Fruit fly (Drosophila melanogaster) whole organism, embryonic: ENCODE data around the gene CG32645.
A peak's percentile ranks its signal among the peaks of the same experiment; 100 is the strongest.

Source experiments
- CG10366 ChIP-seq: fragments of 200-800 bp; sonication (Bioruptor generic); IDR thresholded peaks from 2 replicates; pipeline ENCODE4 v1.3.6; 2022; ENCODE audit warnings: missing biosample characterization, missing genetic modification characterization
- CG15073 ChIP-seq: fragments of 200-800 bp; sonication (Bioruptor generic); optimal IDR thresholded peaks from 2 replicates; lab custom pipeline; 2016; ENCODE audit warnings: missing biosample characterization, missing genetic modification characterization
- CG15696 ChIP-seq: fragments of 200-800 bp; sonication (Bioruptor generic); optimal IDR thresholded peaks from 2 replicates; lab custom pipeline; 2019; ENCODE audit warnings: missing biosample characterization, mild to moderate bottlenecking, missing genetic modification characterization, moderate library complexity
- CG17361 ChIP-seq: fragments of 200-800 bp; sonication (Bioruptor generic); IDR thresholded peaks from 3 replicates; pipeline ENCODE4 v1.3.6; 2022; ENCODE audit warnings: missing biosample characterization, missing genetic modification characterization
- CG17829 ChIP-seq: fragments of 200-800 bp; optimal IDR thresholded peaks from 2 replicates; lab custom pipeline; 2019; ENCODE audit warnings: missing biosample characterization, mild to moderate bottlenecking, missing genetic modification characterization, moderate library complexity
- CG18262 ChIP-seq: fragments of 200-800 bp; optimal IDR thresholded peaks from 3 replicates; lab custom pipeline; 2019; ENCODE audit warnings: missing biosample characterization, mild to moderate bottlenecking, missing genetic modification characterization, moderate library complexity
- CG30403 ChIP-seq: fragments of 200-800 bp; sonication (Bioruptor generic); optimal IDR thresholded peaks from 3 replicates; lab custom pipeline; 2016; ENCODE audit warnings: missing biosample characterization, missing genetic modification characterization
- CG32767 ChIP-seq: fragments of 200-800 bp; sonication (Bioruptor generic); IDR thresholded peaks from 2 replicates; pipeline ENCODE4 v1.3.6; 2022; ENCODE audit warnings: missing biosample characterization, missing genetic modification characterization
- CG34376 ChIP-seq: fragments of 200-800 bp; sonication (Bioruptor generic); optimal IDR thresholded peaks from 2 replicates; lab custom pipeline; 2018; ENCODE audit warnings: missing biosample characterization, mild to moderate bottlenecking, missing genetic modification characterization
- CG3838 ChIP-seq: fragments of 200-800 bp; sonication (Bioruptor generic); optimal IDR thresholded peaks from 3 replicates; lab custom pipeline; 2016; ENCODE audit warnings: missing biosample characterization, missing genetic modification characterization
- CG3847 ChIP-seq: fragments of 200-800 bp; sonication (Bioruptor generic); IDR thresholded peaks from 2 replicates; pipeline ENCODE4 v1.3.6; 2022; ENCODE audit warnings: missing biosample characterization, missing genetic modification characterization
- CG4617 ChIP-seq: fragments of 200-800 bp; sonication (Bioruptor generic); optimal IDR thresholded peaks from 3 replicates; lab custom pipeline; 2016; ENCODE audit warnings: missing biosample characterization, missing genetic modification characterization, borderline replicate concordance
- CG6689 ChIP-seq: fragments of 200-800 bp; sonication (Bioruptor generic); IDR thresholded peaks from 2 replicates; pipeline ENCODE4 v1.3.6; 2022; ENCODE audit warnings: missing biosample characterization, missing genetic modification characterization
- CG7271 ChIP-seq: fragments of 200-800 bp; sonication (Bioruptor generic); optimal IDR thresholded peaks from 2 replicates; lab custom pipeline; 2018; ENCODE audit warnings: missing biosample characterization, mild to moderate bottlenecking, missing genetic modification characterization, moderate library complexity
- CG7357 ChIP-seq: fragments of 200-800 bp; sonication (Bioruptor generic); IDR thresholded peaks from 3 replicates; pipeline ENCODE4 v1.3.6; 2022; ENCODE audit warnings: missing biosample characterization, missing genetic modification characterization
- CG8388 ChIP-seq: fragments of 200-800 bp; sonication (Bioruptor generic); optimal IDR thresholded peaks from 2 replicates; lab custom pipeline; 2019; ENCODE audit warnings: missing biosample characterization, mild to moderate bottlenecking, missing genetic modification characterization, moderate library complexity
- Camta ChIP-seq: fragments of 200-800 bp; sonication (Bioruptor generic); optimal IDR thresholded peaks from 2 replicates; lab custom pipeline; 2016; ENCODE audit warnings: missing biosample characterization, missing genetic modification characterization
- Chrac-16 ChIP-seq: fragments of 200-800 bp; sonication (Bioruptor generic); optimal IDR thresholded peaks from 3 replicates; lab custom pipeline; 2016; ENCODE audit warnings: missing biosample characterization, missing genetic modification characterization
- D ChIP-seq, 2 experiments: fragments of 200-800 bp in 1 of 2; fragments of >200 bp in 1 of 2; sonication (Bioruptor generic) in 1 of 2; optimal IDR thresholded peaks; 2 replicates in 1 of 2; 3 replicates in 1 of 2; lab custom pipeline; 2017; ENCODE audit warnings: mild to moderate bottlenecking in 1 of 2, missing biosample characterization in 1 of 2, missing genetic modification characterization in 1 of 2, missing genetic modification reagents in 1 of 2
- HLH3B ChIP-seq: fragments of 200-800 bp; sonication (Bioruptor generic); IDR thresholded peaks from 2 replicates; pipeline ENCODE4 v1.3.6; 2022; ENCODE audit warnings: missing biosample characterization, missing genetic modification characterization
- Lim3 ChIP-seq: fragments of 200-800 bp; sonication (Bioruptor generic); IDR thresholded peaks from 2 replicates; pipeline ENCODE4 v1.3.6; 2022; ENCODE audit warnings: missing biosample characterization, missing genetic modification characterization
- Optix ChIP-seq: fragments of 200-800 bp; sonication (Bioruptor generic); IDR thresholded peaks from 3 replicates; pipeline ENCODE4 v1.3.6; 2022; ENCODE audit warnings: missing biosample characterization, missing genetic modification characterization
- Scr ChIP-seq: fragments of 200-800 bp; sonication (Bioruptor generic); IDR thresholded peaks from 2 replicates; pipeline ENCODE4 v1.3.6; 2022; ENCODE audit warnings: missing biosample characterization, missing genetic modification characterization; ENCODE audit not compliant: partially characterized antibody
- Sin3A ChIP-seq: fragments of >200 bp; optimal IDR thresholded peaks from 2 replicates; lab custom pipeline; 2018
- Six4 ChIP-seq: fragments of 200-800 bp; sonication (Bioruptor generic); optimal IDR thresholded peaks from 2 replicates; lab custom pipeline; 2016; ENCODE audit warnings: missing biosample characterization, missing genetic modification characterization
- TFAM ChIP-seq: fragments of 200-800 bp; sonication (Bioruptor generic); optimal IDR thresholded peaks from 2 replicates; lab custom pipeline; 2017; ENCODE audit warnings: missing biosample characterization, missing genetic modification characterization, inconsistent platforms
- Trl ChIP-seq, 3 experiments: fragments of >200 bp in 2 of 3; fragments of 200-800 bp in 1 of 3; sonication (Bioruptor generic) in 1 of 3; optimal IDR thresholded peaks; 2 replicates in 1 of 3; 3 replicates in 2 of 3; lab custom pipeline; 2016 to 2017; ENCODE audit warnings: missing biosample characterization in 1 of 3, missing genetic modification characterization in 1 of 3
- ap ChIP-seq: fragments of 200-800 bp; sonication (Bioruptor generic); IDR thresholded peaks from 2 replicates; pipeline ENCODE4 v1.3.6; 2022; ENCODE audit warnings: missing biosample characterization, missing genetic modification characterization
- danr ChIP-seq: fragments of 200-800 bp; sonication (Bioruptor generic); IDR thresholded peaks from 2 replicates; pipeline ENCODE4 v1.3.6; 2022; ENCODE audit warnings: missing biosample characterization, missing genetic modification characterization
- dmrt11E ChIP-seq: fragments of 200-800 bp; sonication (Bioruptor generic); optimal IDR thresholded peaks from 3 replicates; lab custom pipeline; 2018; ENCODE audit warnings: missing biosample characterization, mild to moderate bottlenecking, missing genetic modification characterization, moderate library complexity
- dmrt99B ChIP-seq: fragments of 200-800 bp; sonication (Bioruptor generic); optimal IDR thresholded peaks from 2 replicates; lab custom pipeline; 2018; ENCODE audit warnings: missing biosample characterization, mild to moderate bottlenecking, missing genetic modification characterization, moderate library complexity
- gcm2 ChIP-seq: fragments of 200-800 bp; sonication (Bioruptor generic); optimal IDR thresholded peaks from 2 replicates; lab custom pipeline; 2016; ENCODE audit warnings: missing biosample characterization, missing genetic modification characterization
- grn ChIP-seq: fragments of 200-800 bp; sonication (Bioruptor generic); optimal IDR thresholded peaks from 3 replicates; lab custom pipeline; 2017; ENCODE audit warnings: missing biosample characterization, missing genetic modification characterization
- lola ChIP-seq, 3 experiments: fragments of >200 bp in 2 of 3; fragments of 200-800 bp in 1 of 3; sonication (Bioruptor generic) in 1 of 3; optimal IDR thresholded peaks; 2 replicates each; lab custom pipeline; 2017 to 2019; ENCODE audit warnings: missing biosample characterization in 3 of 3, missing genetic modification characterization in 3 of 3, mild to moderate bottlenecking in 1 of 3, moderate library complexity in 1 of 3
- nerfin-1 ChIP-seq: fragments of 200-800 bp; sonication (Bioruptor generic); optimal IDR thresholded peaks from 3 replicates; lab custom pipeline; 2019; ENCODE audit warnings: missing biosample characterization, mild to moderate bottlenecking, missing genetic modification characterization, moderate library complexity
- nmo ChIP-seq: fragments of 200-800 bp; sonication (Bioruptor generic); optimal IDR thresholded peaks from 2 replicates; lab custom pipeline; 2018; ENCODE audit warnings: missing biosample characterization, mild to moderate bottlenecking, missing genetic modification characterization, moderate library complexity
- nom ChIP-seq: fragments of 200-800 bp; sonication (Bioruptor generic); optimal IDR thresholded peaks from 2 replicates; lab custom pipeline; 2017; ENCODE audit warnings: missing biosample characterization, missing genetic modification characterization, mild to moderate bottlenecking, moderate library complexity, missing genetic modification reagents
- pb ChIP-seq: fragments of 200-800 bp; sonication (Bioruptor generic); optimal IDR thresholded peaks from 3 replicates; lab custom pipeline; 2016; ENCODE audit warnings: missing biosample characterization, missing genetic modification characterization
- pfk ChIP-seq: fragments of 200-800 bp; sonication (Bioruptor generic); optimal IDR thresholded peaks from 2 replicates; lab custom pipeline; 2018; ENCODE audit warnings: missing biosample characterization, mild to moderate bottlenecking, missing genetic modification characterization, moderate library complexity
- seq ChIP-seq: fragments of 200-800 bp; sonication (Bioruptor generic); IDR thresholded peaks from 2 replicates; pipeline ENCODE4 v1.3.6; 2022; ENCODE audit warnings: missing biosample characterization, missing genetic modification characterization
- slbo ChIP-seq: fragments of 200-800 bp; sonication (Bioruptor generic); IDR thresholded peaks from 2 replicates; pipeline ENCODE4 v1.3.6; 2022; ENCODE audit warnings: missing biosample characterization, missing genetic modification characterization
- sna ChIP-seq: fragments of 200-800 bp; sonication (Bioruptor generic); IDR thresholded peaks from 2 replicates; pipeline ENCODE4 v1.3.6; 2022; ENCODE audit warnings: missing biosample characterization, missing genetic modification characterization; ENCODE audit not compliant: partially characterized antibody
- stwl ChIP-seq: fragments of 200-800 bp; sonication (Bioruptor generic); optimal IDR thresholded peaks from 3 replicates; lab custom pipeline; 2018; ENCODE audit warnings: missing biosample characterization, mild to moderate bottlenecking, missing genetic modification characterization, moderate library complexity
- sug ChIP-seq: fragments of 200-800 bp; optimal IDR thresholded peaks from 2 replicates; lab custom pipeline; 2019; ENCODE audit warnings: missing biosample characterization, mild to moderate bottlenecking, missing genetic modification characterization, moderate library complexity
- tap ChIP-seq: fragments of 200-800 bp; optimal IDR thresholded peaks from 3 replicates; lab custom pipeline; 2019; ENCODE audit warnings: missing biosample characterization, mild to moderate bottlenecking, missing genetic modification characterization, moderate library complexity
- tll ChIP-seq, 2 experiments: fragments of 200-800 bp in 1 of 2; fragments of >200 bp in 1 of 2; sonication (Bioruptor generic) in 1 of 2; optimal IDR thresholded peaks; 2 replicates each; lab custom pipeline; 2017 to 2019; ENCODE audit warnings: missing biosample characterization in 2 of 2, missing genetic modification characterization in 2 of 2, mild to moderate bottlenecking in 1 of 2, moderate library complexity in 1 of 2
- trh ChIP-seq: fragments of 200-800 bp; sonication (Bioruptor generic); optimal IDR thresholded peaks from 2 replicates; lab custom pipeline; 2016; ENCODE audit warnings: missing biosample characterization, missing genetic modification characterization
- ttk ChIP-seq: fragments of 200-800 bp; sonication (Bioruptor generic); IDR thresholded peaks from 2 replicates; pipeline ENCODE4 v2.1.2; 2022; ENCODE audit warnings: missing biosample characterization, missing genetic modification characterization

The CG32645 gene

DNA sequence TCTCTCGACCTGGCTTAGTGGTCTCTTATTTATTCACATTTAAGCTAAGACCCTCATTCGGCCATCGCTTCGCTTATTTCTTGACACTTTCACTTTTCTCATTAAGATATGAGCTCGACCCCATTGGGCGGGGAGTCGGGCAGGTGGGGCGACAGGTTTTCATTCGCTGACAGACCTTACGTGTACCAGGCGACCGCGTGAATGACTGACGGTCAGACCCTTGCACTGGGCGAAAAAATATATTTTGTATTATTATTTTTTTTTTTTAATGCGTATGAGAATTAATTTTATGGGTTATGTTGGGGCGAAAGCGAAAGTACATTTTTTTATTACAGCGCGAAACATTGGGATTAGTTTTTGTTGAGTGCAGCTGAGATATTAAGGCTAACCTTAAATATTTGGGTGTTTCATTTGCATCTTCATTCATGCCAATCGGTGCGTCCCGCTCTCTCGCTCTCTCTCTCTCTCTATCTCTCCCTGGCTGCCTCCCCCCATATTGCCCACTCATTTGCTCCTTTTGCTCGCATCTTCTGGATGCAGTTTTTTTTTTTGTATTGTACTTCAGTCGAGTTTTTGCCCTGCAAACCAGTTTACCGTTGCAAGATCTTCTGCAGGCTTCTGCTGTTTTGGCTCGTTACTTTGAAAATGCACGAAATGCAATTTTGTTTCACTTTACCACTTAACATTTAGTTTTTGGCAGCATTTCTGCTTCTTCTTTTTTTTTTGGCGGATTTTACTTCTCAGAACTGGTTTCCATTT is 1.9 kb upstream of the CG32645 start (continued):
- TF ChIP-seq grn (no peak), CG30403 (GFP tag; lab: Kevin White, UChicago) (peak; percentile 31), CG3838 (no peak), CG10366 (peak; percentile 76), lola (GFP tag; optimal IDR thresholded peaks at IDR 0.05; lab: Kevin White, UChicago) (no peak), TFAM (GFP tag; lab: Kevin White, UChicago) (no peak), CG15696 (tag; lab: Kevin White, UChicago) (no peak), HLH3B (peak; percentile 77), pfk (GFP tag; lab: Kevin White, UChicago) (no peak), ap (peak; percentile 58), CG6689 (GFP tag; lab: Robert Waterston, UW) (peak; percentile 70), CG3847 (GFP tag; lab: Robert Waterston, UW) (peak; percentile 19; the same call in 1 of the 2 replicates), CG34376 (GFP tag; lab: Kevin White, UChicago) (no peak), pb (GFP tag; lab: Kevin White, UChicago) (no peak), Camta (GFP tag; lab: Kevin White, UChicago) (no peak), Scr (GFP tag; lab: Robert Waterston, UW) (no peak), CG15073 (no peak), dmrt99B (tag; lab: Kevin White, UChicago) (peak; percentile 66), Six4 (GFP tag; lab: Kevin White, UChicago) (no peak)
- TF ChIP-seq, all 482 proteins: peak for 174

DNA sequence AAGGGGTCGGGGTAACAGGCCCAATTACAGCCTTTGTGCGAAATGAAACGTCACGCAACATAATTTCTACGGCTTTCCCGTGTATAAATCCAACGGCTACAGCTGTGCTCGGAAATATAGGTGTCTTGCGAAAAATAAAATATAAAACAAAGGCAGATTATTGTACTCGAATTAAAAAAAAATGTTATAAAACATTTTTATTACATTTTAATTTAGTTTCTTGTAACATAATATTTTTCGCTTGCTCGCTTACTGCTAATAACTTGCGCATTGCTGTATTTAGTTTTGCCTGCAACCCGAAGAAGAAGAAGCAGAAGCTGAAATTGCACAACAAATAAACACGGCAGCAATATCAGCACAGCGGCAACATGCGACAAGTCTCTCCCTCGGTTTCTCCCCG is 4.1 kb downstream of the CG32645 start:
- TF ChIP-seq CG32767 (GFP tag; lab: Robert Waterston, UW): 0 out of 2 replicates have a peak, but pooled peaks have one; percentile 37
- peak; percentile 33; the same call in 1 of the 2 replicates for TF ChIP-seq seq (GFP tag; lab: Robert Waterston, UW)
- 0 out of 2 replicates have a peak, but pooled peaks have one; percentile 17 for TF ChIP-seq ttk (GFP tag; lab: Robert Waterston, UW)
- no peak for TF ChIP-seq sna (GFP tag; lab: Robert Waterston, UW)
- no peak for TF ChIP-seq Sin3A (lab: Kevin White, UChicago)
- no peak for TF ChIP-seq gcm2 (GFP tag; lab: Kevin White, UChicago)
- no peak for TF ChIP-seq danr (GFP tag; lab: Robert Waterston, UW)
- TF ChIP-seq trh (GFP tag; lab: Kevin White, UChicago): no peak
- TF ChIP-seq Trl (optimal IDR thresholded peaks at IDR 0.05; lab: Kevin White, UChicago): no peak
- TF ChIP-seq Trl (GFP tag; optimal IDR thresholded peaks at IDR 0.05; lab: Kevin White, UChicago): no peak
- TF ChIP-seq nmo (GFP tag; lab: Kevin White, UChicago): peak; percentile 42
- no peak for TF ChIP-seq CG7357 (GFP tag; lab: Robert Waterston, UW)
- TF ChIP-seq CG17361: 0 out of 3 replicates have a peak, but pooled peaks have one; percentile 36
- TF ChIP-seq tap (tag; lab: Kevin White, UChicago): peak; percentile 47
- TF ChIP-seq Lim3: no peak
- peak; percentile 37 for TF ChIP-seq slbo (GFP tag; lab: Robert Waterston, UW)
- TF ChIP-seq CG8388: peak; percentile 0
- no peak for TF ChIP-seq D (optimal IDR thresholded peaks at IDR 0.05; lab: Kevin White, UChicago)
- peak; percentile 23 for TF ChIP-seq D (GFP tag; optimal IDR thresholded peaks at IDR 0.05; lab: Kevin White, UChicago)
- TF ChIP-seq dmrt11E (tag; lab: Kevin White, UChicago): peak; percentile 31
- peak; percentile 40 for TF ChIP-seq CG18262 (tag; lab: Kevin White, UChicago)
- no peak for TF ChIP-seq sug (tag; lab: Kevin White, UChicago)
- TF ChIP-seq tll (GFP tag; optimal IDR thresholded peaks at IDR 0.05; lab: Kevin White, UChicago): no peak
- TF ChIP-seq CG7271 (tag; lab: Kevin White, UChicago): peak; percentile 76
- TF ChIP-seq Chrac-16 (GFP tag; lab: Kevin White, UChicago): peak; percentile 20
- TF ChIP-seq CG4617 (GFP tag; lab: Kevin White, UChicago): no peak
- no peak for TF ChIP-seq stwl (tag; lab: Kevin White, UChicago)
- TF ChIP-seq Optix: no peak
- TF ChIP-seq nom (GFP tag; lab: Kevin White, UChicago): peak; percentile 58
- TF ChIP-seq CG17829 (tag; lab: Kevin White, UChicago): peak; percentile 20
- TF ChIP-seq nerfin-1 (tag; lab: Kevin White, UChicago): peak; percentile 11
